Worm (Caenorhabditis elegans) whole organism, mixed stage, embryonic: Measurements from ENCODE around the gene M18.3.

Experiments used
- M03D4.4 ChIP-seq: sonication (generic microtip); optimal IDR thresholded peaks from 2 replicates; lab custom pipeline; 2017; ENCODE audit warnings: mild to moderate bottlenecking, missing genetic modification characterization, missing compliant biosample characterization
- bed-3 ChIP-seq: fragments of 200-800 bp; sonication (Bioruptor generic); optimal IDR thresholded peaks from 3 replicates; lab custom pipeline; 2018; ENCODE audit warnings: mild to moderate bottlenecking, missing genetic modification characterization, moderate library complexity, missing compliant biosample characterization
- ceh-39 ChIP-seq: fragments of 150-350 bp; optimal IDR thresholded peaks from 2 replicates; lab custom pipeline; 2014; ENCODE audit warnings: missing biosample characterization, missing genetic modification characterization
- ceh-43 ChIP-seq: fragments of 200-800 bp; sonication (Bioruptor generic); optimal IDR thresholded peaks from 2 replicates; lab custom pipeline; 2018; ENCODE audit warnings: mild to moderate bottlenecking, missing genetic modification characterization, moderate library complexity, missing compliant biosample characterization
- ceh-83 ChIP-seq: fragments of 200-800 bp; sonication (Bioruptor generic); optimal IDR thresholded peaks from 2 replicates; lab custom pipeline; 2018; ENCODE audit warnings: mild to moderate bottlenecking, missing genetic modification characterization, missing compliant biosample characterization
- ces-1 ChIP-seq: fragments of 150-350 bp; optimal IDR thresholded peaks from 2 replicates; lab custom pipeline; 2014; ENCODE audit warnings: missing biosample characterization, missing genetic modification reagents, missing genetic modification characterization
- cnd-1 ChIP-seq: fragments of 200-800 bp; sonication (Bioruptor generic); optimal IDR thresholded peaks from 2 replicates; lab custom pipeline; 2018; ENCODE audit warnings: mild to moderate bottlenecking, missing genetic modification characterization, missing compliant biosample characterization
- flh-1 ChIP-seq: fragments of 200-800 bp; sonication (Bioruptor generic); optimal IDR thresholded peaks from 2 replicates; lab custom pipeline; 2018; ENCODE audit warnings: mild to moderate bottlenecking, missing genetic modification characterization, moderate library complexity, missing compliant biosample characterization
- ham-2 ChIP-seq: fragments of 200-800 bp; sonication (Bioruptor generic); optimal IDR thresholded peaks from 2 replicates; lab custom pipeline; 2018; ENCODE audit warnings: mild to moderate bottlenecking, missing genetic modification characterization, missing compliant biosample characterization
- hlh-1 ChIP-seq: fragments of 150-350 bp; optimal IDR thresholded peaks from 2 replicates; lab custom pipeline; 2014; ENCODE audit warnings: missing biosample characterization, missing genetic modification reagents, missing genetic modification characterization
- lin-32 ChIP-seq: fragments of 200-800 bp; sonication (Bioruptor generic); optimal IDR thresholded peaks from 2 replicates; lab custom pipeline; 2018; ENCODE audit warnings: mild to moderate bottlenecking, missing genetic modification characterization, missing compliant biosample characterization
- lsy-2 ChIP-seq: fragments of 150-350 bp; optimal IDR thresholded peaks from 2 replicates; lab custom pipeline; 2014; ENCODE audit warnings: missing biosample characterization, missing genetic modification characterization
- nhr-12 ChIP-seq: fragments of 150-350 bp; optimal IDR thresholded peaks from 2 replicates; lab custom pipeline; 2014; ENCODE audit warnings: missing biosample characterization, missing genetic modification characterization
- nhr-2 ChIP-seq: fragments of 150-350 bp; optimal IDR thresholded peaks from 2 replicates; lab custom pipeline; 2014; ENCODE audit warnings: missing biosample characterization, missing genetic modification characterization
- nhr-28 ChIP-seq: fragments of 150-350 bp; optimal IDR thresholded peaks from 2 replicates; lab custom pipeline; 2014; ENCODE audit warnings: missing biosample characterization, missing genetic modification characterization
- sptf-1 ChIP-seq: sonication (generic microtip); optimal IDR thresholded peaks from 2 replicates; lab custom pipeline; 2017; ENCODE audit warnings: mild to moderate bottlenecking, missing genetic modification characterization, moderate library complexity, missing compliant biosample characterization
- unc-62 ChIP-seq: fragments of 150-350 bp; optimal IDR thresholded peaks from 2 replicates; lab custom pipeline; 2014; ENCODE audit warnings: missing biosample characterization, missing genetic modification reagents, missing genetic modification characterization
- zip-8 ChIP-seq: fragments of 150-350 bp; optimal IDR thresholded peaks from 2 replicates; lab custom pipeline; 2014; ENCODE audit warnings: missing biosample characterization, missing genetic modification characterization
- ztf-11 ChIP-seq: fragments of 150-350 bp; optimal IDR thresholded peaks from 2 replicates; lab custom pipeline; 2014; ENCODE audit warnings: missing biosample characterization, missing genetic modification characterization

The M18.3 gene

ce11 chrIV:12143231-12143630, 37.6 kb downstream of the M18.3 start, which contains the start of gene B0001.5:
TSS of gene B0001.5 (minus strand) at chrIV:12143331.
- TF ChIP-seq ham-2 (GFP tag; lab: Kevin White, UChicago): no peak
- TF ChIP-seq M03D4.4 (tag; lab: Kevin White, UChicago): no peak
- TF ChIP-seq ceh-43: no peak

DNA sequence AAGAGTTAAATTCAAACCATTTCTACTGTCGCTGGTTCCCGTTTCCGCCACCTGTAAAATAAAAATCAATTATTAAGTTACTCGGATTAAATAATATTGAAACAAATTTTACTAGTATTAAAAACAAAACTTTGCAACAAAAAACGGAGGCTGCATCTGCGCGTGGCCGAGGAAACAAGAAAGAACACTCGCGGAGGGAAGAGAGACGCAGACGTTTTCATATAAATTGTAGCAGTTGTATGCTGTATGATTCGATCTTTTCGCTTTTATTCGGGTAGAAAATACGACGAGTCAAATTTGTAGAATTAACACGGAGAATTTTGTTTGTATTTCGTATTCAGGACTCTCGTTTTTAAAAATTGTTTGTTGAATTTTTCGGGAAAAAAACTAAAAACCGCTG, 40.0 kb downstream of the M18.3 start, which contains the start of gene B0001.3:
TSS of gene B0001.3 (minus strand) at position 55 of the 400 bp plus-strand sequence.
- no peak for TF ChIP-seq nhr-12 (tag; lab: Kevin White, UChicago)
- no peak for TF ChIP-seq nhr-28 (tag; lab: Kevin White, UChicago)
- no peak for TF ChIP-seq hlh-1 (tag; lab: Kevin White, UChicago)

DNA sequence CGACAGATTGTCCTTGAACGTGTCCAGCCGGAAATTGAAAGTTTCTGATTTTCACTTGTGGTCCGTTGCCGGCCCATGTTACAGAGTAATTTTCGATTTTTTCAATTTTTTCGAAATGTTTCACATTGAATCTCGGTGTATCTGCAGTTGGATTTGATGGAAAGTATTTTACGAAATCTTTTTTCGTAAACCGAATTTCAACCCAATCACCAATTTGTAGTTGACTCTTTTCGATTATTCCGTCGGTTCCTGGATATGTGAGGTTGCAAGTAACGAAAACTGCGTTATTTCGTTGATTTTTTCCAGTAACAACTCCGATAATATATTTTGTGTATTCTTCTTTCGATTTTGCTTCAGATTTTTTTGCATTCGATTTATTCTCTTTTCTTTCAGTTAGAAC, 44.0 kb downstream of the M18.3 start:
- TF ChIP-seq ceh-83 (GFP tag; lab: Kevin White, UChicago): no peak

DNA sequence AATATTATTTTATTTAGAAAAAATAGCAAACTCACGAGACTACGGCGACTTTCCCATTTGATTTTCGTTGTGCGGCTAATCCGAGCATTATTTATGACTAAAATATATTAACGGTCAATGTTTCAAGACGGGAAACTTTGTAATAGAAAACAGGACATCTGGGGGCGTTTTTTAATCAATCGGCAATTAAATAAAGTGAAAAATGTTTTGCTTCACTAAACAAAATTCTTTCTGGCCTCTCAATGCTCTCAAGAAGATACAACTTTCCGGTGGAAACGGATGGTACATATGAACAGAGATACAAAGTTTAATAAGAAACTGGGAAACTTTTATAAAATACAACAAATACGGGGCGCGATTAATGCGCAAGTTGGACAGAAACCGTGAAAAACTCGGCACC, 45.2 kb downstream of the M18.3 start, which contains the start of gene B0001.2:
TSS of gene B0001.2 (minus strand) at position 101 of the 400 bp plus-strand sequence.
- no peak for TF ChIP-seq zip-8 (tag; lab: Kevin White, UChicago)

ce11 chrIV:12154195-12154677, 48.6 kb downstream of the M18.3 start, which contains the start of gene B0001.7:
TSS of gene B0001.7 (minus strand) at chrIV:12154245.
- no peak for TF ChIP-seq ces-1 (GFP tag; lab: Kevin White, UChicago)

ce11 chrIV:12156642-12157233, 51.1 kb downstream of the M18.3 start, which contains the start of gene eri-12:
TSS of gene eri-12 (plus strand) at chrIV:12156838.
- no peak for TF ChIP-seq lsy-2 (tag; lab: Kevin White, UChicago)
- TF ChIP-seq ztf-11 (tag; lab: Kevin White, UChicago): no peak
- no peak for TF ChIP-seq bed-3 (GFP tag; lab: Kevin White, UChicago)
- no peak for TF ChIP-seq ces-1 (GFP tag; lab: Kevin White, UChicago)
- peak; percentile 73 for TF ChIP-seq unc-62 (GFP tag; lab: Kevin White, UChicago)

ce11 chrIV:12157915-12158314, 52.3 kb downstream of the M18.3 start:
- peak; percentile 61 for TF ChIP-seq lin-32 (GFP tag; lab: Kevin White, UChicago)
- TF ChIP-seq ham-2 (GFP tag; lab: Kevin White, UChicago): peak; percentile 78
- TF ChIP-seq nhr-2 (tag; lab: Kevin White, UChicago): peak; percentile 59
- TF ChIP-seq flh-1 (GFP tag; lab: Kevin White, UChicago): no peak
- TF ChIP-seq ceh-39: peak; percentile 35
- TF ChIP-seq sptf-1 (tag; lab: Kevin White, UChicago): no peak
- TF ChIP-seq cnd-1 (tag; lab: Kevin White, UChicago): peak; percentile 70
- no peak for TF ChIP-seq unc-62 (GFP tag; lab: Kevin White, UChicago)
